Worm (Caenorhabditis elegans) whole organism, mixed stage, embryonic: Measurements from ENCODE around the gene B0554.7.

ENCODE experiments used
- blmp-1 ChIP-seq: fragments of 150-350 bp; optimal IDR thresholded peaks from 2 replicates; lab custom pipeline; 2014; ENCODE audit warnings: missing biosample characterization, missing genetic modification characterization
- ceh-39 ChIP-seq: fragments of 150-350 bp; optimal IDR thresholded peaks from 2 replicates; lab custom pipeline; 2014; ENCODE audit warnings: missing biosample characterization, missing genetic modification characterization
- ceh-43 ChIP-seq: fragments of 200-800 bp; sonication (Bioruptor generic); optimal IDR thresholded peaks from 2 replicates; lab custom pipeline; 2018; ENCODE audit warnings: mild to moderate bottlenecking, missing genetic modification characterization, moderate library complexity, missing compliant biosample characterization
- ceh-83 ChIP-seq: fragments of 200-800 bp; sonication (Bioruptor generic); optimal IDR thresholded peaks from 2 replicates; lab custom pipeline; 2018; ENCODE audit warnings: mild to moderate bottlenecking, missing genetic modification characterization, missing compliant biosample characterization
- ces-1 ChIP-seq: fragments of 150-350 bp; optimal IDR thresholded peaks from 2 replicates; lab custom pipeline; 2014; ENCODE audit warnings: missing biosample characterization, missing genetic modification reagents, missing genetic modification characterization
- cnd-1 ChIP-seq: fragments of 200-800 bp; sonication (Bioruptor generic); optimal IDR thresholded peaks from 2 replicates; lab custom pipeline; 2018; ENCODE audit warnings: mild to moderate bottlenecking, missing genetic modification characterization, missing compliant biosample characterization
- drap-1 ChIP-seq: fragments of 200-800 bp; sonication (Bioruptor generic); optimal IDR thresholded peaks from 3 replicates; lab custom pipeline; 2018; ENCODE audit warnings: mild to moderate bottlenecking, missing genetic modification characterization, missing compliant biosample characterization
- elt-1 ChIP-seq: sonication (generic microtip); optimal IDR thresholded peaks from 2 replicates; lab custom pipeline; 2017; ENCODE audit warnings: missing genetic modification characterization, mild to moderate bottlenecking, missing compliant biosample characterization, antibody characterized with exemption, moderate library complexity, borderline replicate concordance; ENCODE audit not compliant: insufficient read depth
- elt-3 ChIP-seq: fragments of 150-350 bp; optimal IDR thresholded peaks from 2 replicates; lab custom pipeline; 2014; ENCODE audit warnings: missing biosample characterization, missing genetic modification characterization
- flh-1 ChIP-seq: fragments of 200-800 bp; sonication (Bioruptor generic); optimal IDR thresholded peaks from 2 replicates; lab custom pipeline; 2018; ENCODE audit warnings: mild to moderate bottlenecking, missing genetic modification characterization, moderate library complexity, missing compliant biosample characterization
- ham-2 ChIP-seq: fragments of 200-800 bp; sonication (Bioruptor generic); optimal IDR thresholded peaks from 2 replicates; lab custom pipeline; 2018; ENCODE audit warnings: mild to moderate bottlenecking, missing genetic modification characterization, missing compliant biosample characterization
- hlh-1 ChIP-seq: fragments of 150-350 bp; optimal IDR thresholded peaks from 2 replicates; lab custom pipeline; 2014; ENCODE audit warnings: missing biosample characterization, missing genetic modification reagents, missing genetic modification characterization
- lin-13 ChIP-seq: fragments of 150-350 bp; optimal IDR thresholded peaks from 2 replicates; lab custom pipeline; 2014; ENCODE audit warnings: missing biosample characterization, missing genetic modification characterization
- lsy-2 ChIP-seq: fragments of 150-350 bp; optimal IDR thresholded peaks from 2 replicates; lab custom pipeline; 2014; ENCODE audit warnings: missing biosample characterization, missing genetic modification characterization
- mab-5 ChIP-seq: fragments of 150-350 bp; optimal IDR thresholded peaks from 2 replicates; lab custom pipeline; 2014; ENCODE audit warnings: missing biosample characterization, missing genetic modification characterization
- mep-1 ChIP-seq: fragments of 150-350 bp; optimal IDR thresholded peaks from 2 replicates; lab custom pipeline; 2017; ENCODE audit warnings: missing biosample characterization, missing genetic modification reagents, missing genetic modification characterization, inconsistent platforms
- mls-2 ChIP-seq: sonication (generic microtip); optimal IDR thresholded peaks from 2 replicates; lab custom pipeline; 2016; ENCODE audit warnings: mild to moderate bottlenecking, missing genetic modification characterization, moderate library complexity, missing compliant biosample characterization
- nhr-12 ChIP-seq: fragments of 150-350 bp; optimal IDR thresholded peaks from 2 replicates; lab custom pipeline; 2014; ENCODE audit warnings: missing biosample characterization, missing genetic modification characterization
- nhr-2 ChIP-seq: fragments of 150-350 bp; optimal IDR thresholded peaks from 2 replicates; lab custom pipeline; 2014; ENCODE audit warnings: missing biosample characterization, missing genetic modification characterization
- nhr-237 ChIP-seq: fragments of 150-350 bp; optimal IDR thresholded peaks from 2 replicates; lab custom pipeline; 2014; ENCODE audit warnings: missing biosample characterization, missing genetic modification characterization
- nhr-28 ChIP-seq: fragments of 150-350 bp; optimal IDR thresholded peaks from 2 replicates; lab custom pipeline; 2014; ENCODE audit warnings: missing biosample characterization, missing genetic modification characterization
- pha-4 ChIP-seq: fragments of 150-350 bp; optimal IDR thresholded peaks from 2 replicates; lab custom pipeline; 2018; ENCODE audit warnings: missing biosample characterization, missing genetic modification reagents, missing genetic modification characterization
- sem-2 ChIP-seq: fragments of 200-800 bp; sonication (Bioruptor generic); optimal IDR thresholded peaks from 2 replicates; lab custom pipeline; 2018; ENCODE audit warnings: mild to moderate bottlenecking, missing genetic modification characterization, missing compliant biosample characterization
- snpc-4 ChIP-seq: fragments of 150-350 bp; optimal IDR thresholded peaks from 2 replicates; lab custom pipeline; 2014; ENCODE audit warnings: missing biosample characterization, missing genetic modification characterization
- sptf-1 ChIP-seq: sonication (generic microtip); optimal IDR thresholded peaks from 2 replicates; lab custom pipeline; 2017; ENCODE audit warnings: mild to moderate bottlenecking, missing genetic modification characterization, moderate library complexity, missing compliant biosample characterization
- tbx-8 ChIP-seq: fragments of 200-800 bp; sonication (Bioruptor generic); optimal IDR thresholded peaks from 2 replicates; lab custom pipeline; 2018; ENCODE audit warnings: mild to moderate bottlenecking, missing genetic modification characterization, moderate library complexity, missing compliant biosample characterization
- unc-120 ChIP-seq: sonication (generic microtip); optimal IDR thresholded peaks from 2 replicates; lab custom pipeline; 2017; ENCODE audit warnings: missing genetic modification characterization, missing compliant biosample characterization; ENCODE audit not compliant: poor library complexity, severe bottlenecking
- zip-8 ChIP-seq: fragments of 150-350 bp; optimal IDR thresholded peaks from 2 replicates; lab custom pipeline; 2014; ENCODE audit warnings: missing biosample characterization, missing genetic modification characterization
- ztf-11 ChIP-seq: fragments of 150-350 bp; optimal IDR thresholded peaks from 2 replicates; lab custom pipeline; 2014; ENCODE audit warnings: missing biosample characterization, missing genetic modification characterization

Gene B0554.7

DNA sequence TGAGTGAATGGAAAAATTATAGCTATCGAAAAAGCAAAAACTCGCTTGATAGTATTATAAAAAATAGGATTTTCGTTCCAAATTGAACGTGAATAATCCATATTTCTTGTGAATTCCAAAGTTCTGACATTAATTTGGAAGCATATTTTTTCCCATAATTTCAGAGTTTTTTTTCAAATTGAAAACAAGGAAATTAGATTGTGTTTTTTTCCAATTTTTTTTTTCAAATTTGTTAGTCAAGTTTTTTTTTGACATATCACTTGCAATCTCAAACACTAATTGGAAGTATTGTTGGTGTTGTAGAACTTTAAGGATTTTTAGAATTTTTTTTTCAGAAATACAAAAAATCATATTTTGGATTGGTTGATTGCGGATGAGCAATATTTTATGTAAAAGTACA is 5.8 kb upstream of the B0554.7 start, which contains the start of gene srh-34:
TSS of gene srh-34 (minus strand) at position 101 of the 400 bp plus-strand sequence.
- TF ChIP-seq ceh-43 (GFP tag; lab: Kevin White, UChicago) (no peak), lin-13 (no peak), drap-1 (no peak), ceh-83 (GFP tag; lab: Kevin White, UChicago) (no peak), ces-1 (GFP tag; lab: Kevin White, UChicago) (no peak), nhr-28 (tag; lab: Kevin White, UChicago) (no peak), nhr-2 (tag; lab: Kevin White, UChicago) (no peak), hlh-1 (no peak), sem-2 (GFP tag; lab: Kevin White, UChicago) (no peak), nhr-237 (tag; lab: Kevin White, UChicago) (no peak)

DNA sequence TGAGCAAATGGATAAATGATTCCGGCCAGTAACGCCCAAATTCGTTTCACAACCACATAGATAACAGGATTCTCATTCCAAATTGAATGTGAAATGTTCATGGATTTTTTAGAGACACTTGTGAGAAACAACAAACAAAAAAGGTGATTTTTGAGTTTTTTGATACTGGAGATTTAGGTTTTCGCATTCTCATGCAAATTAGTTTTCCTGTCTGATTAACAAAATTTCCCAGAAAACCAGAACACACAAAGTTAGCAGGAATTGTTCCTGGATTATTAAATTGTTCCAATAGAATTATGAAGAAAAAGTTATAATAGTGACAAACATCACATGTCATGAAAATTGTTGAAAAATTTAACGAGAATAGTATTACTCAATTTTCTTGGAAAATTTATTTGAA is 2.4 kb upstream of the B0554.7 start, which contains the start of gene srh-33:
TSS of gene srh-33 (minus strand) at position 101 of the 400 bp plus-strand sequence.
- no peak for TF ChIP-seq elt-3 (tag; lab: Kevin White, UChicago)
- TF ChIP-seq nhr-28 (tag; lab: Kevin White, UChicago) = no peak
- TF ChIP-seq hlh-1 = no peak
- TF ChIP-seq flh-1 = no peak

DNA sequence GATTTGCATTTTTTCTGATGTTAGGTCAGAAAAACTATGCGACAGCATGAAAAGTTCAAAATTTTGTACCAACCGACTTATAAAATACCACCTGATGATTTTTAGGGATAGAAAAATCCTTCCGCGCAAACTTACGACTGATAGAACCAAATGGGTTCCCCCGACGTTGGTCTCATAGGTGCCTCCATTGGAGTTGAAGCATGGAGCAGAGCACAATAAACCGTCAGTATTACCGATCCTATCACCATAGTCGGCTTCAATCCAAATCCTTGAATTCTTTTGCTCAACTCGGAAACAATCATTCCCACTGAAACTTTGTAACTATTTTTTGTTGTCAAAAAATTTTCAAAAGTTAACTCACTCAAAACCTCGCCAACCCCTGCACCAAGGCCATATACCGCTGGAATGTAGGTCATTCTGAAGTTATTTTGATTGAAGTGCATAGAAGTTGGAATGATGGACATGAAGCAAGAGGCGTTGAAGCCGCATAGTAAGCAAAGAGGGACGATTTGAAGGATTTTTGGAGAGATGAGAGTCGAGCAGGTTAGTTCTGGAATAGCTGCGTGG is 1.6 kb downstream of the B0554.7 start:
- TF ChIP-seq mls-2 (no peak), tbx-8 (GFP tag; lab: Kevin White, UChicago) (no peak), ham-2 (GFP tag; lab: Kevin White, UChicago) (no peak), cnd-1 (tag; lab: Kevin White, UChicago) (no peak), snpc-4 (tag; lab: Kevin White, UChicago) (no peak), ceh-39 (tag; lab: Kevin White, UChicago) (no peak), ceh-43 (GFP tag; lab: Kevin White, UChicago) (no peak), ztf-11 (tag; lab: Kevin White, UChicago) (no peak), sptf-1 (no peak)

DNA sequence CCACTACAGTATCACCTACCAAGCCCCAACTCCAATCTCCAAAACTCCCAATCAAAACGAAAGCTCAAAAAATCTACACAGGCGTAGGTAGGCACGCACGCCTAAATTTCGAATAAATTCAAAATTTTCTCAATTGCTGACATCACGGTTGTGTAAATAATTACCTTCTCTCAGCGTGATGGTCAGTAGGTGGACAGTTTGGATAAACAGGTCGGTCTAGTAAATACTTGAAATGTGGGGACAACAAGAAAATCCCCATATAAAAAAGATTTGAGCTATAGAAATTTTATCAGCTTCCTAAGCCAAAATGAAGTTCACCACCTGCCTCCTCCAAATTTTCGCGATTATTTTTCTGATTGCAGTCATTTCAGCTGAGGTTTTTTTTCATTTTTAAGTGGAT is 2.7 kb downstream of the B0554.7 start, which contains the start of gene B0554.1:
TSS of gene B0554.1 (plus strand) at position 301 of the 400 bp plus-strand sequence.
- TF ChIP-seq blmp-1 (tag; lab: Kevin White, UChicago) = no peak
- TF ChIP-seq drap-1 = no peak
- TF ChIP-seq ceh-83 (GFP tag; lab: Kevin White, UChicago) = no peak
- TF ChIP-seq ces-1 (GFP tag; lab: Kevin White, UChicago) = no peak
- TF ChIP-seq unc-120 (tag; lab: Kevin White, UChicago) = no peak
- no peak for TF ChIP-seq sem-2 (GFP tag; lab: Kevin White, UChicago)
- TF ChIP-seq lin-13 = no peak
- TF ChIP-seq ztf-11 (tag; lab: Kevin White, UChicago) = no peak
- no peak for TF ChIP-seq ham-2 (GFP tag; lab: Kevin White, UChicago)
- no peak for TF ChIP-seq ceh-39 (tag; lab: Kevin White, UChicago)
- TF ChIP-seq lsy-2 (tag; lab: Kevin White, UChicago) = no peak
- TF ChIP-seq pha-4 (tag; lab: Kevin White, UChicago) = no peak
- TF ChIP-seq mab-5 (tag; lab: Kevin White, UChicago) = no peak
- TF ChIP-seq mep-1 = no peak
- no peak for TF ChIP-seq flh-1
- TF ChIP-seq tbx-8 (GFP tag; lab: Kevin White, UChicago) = no peak
- no peak for TF ChIP-seq snpc-4 (tag; lab: Kevin White, UChicago)
- no peak for TF ChIP-seq zip-8 (tag; lab: Kevin White, UChicago)

DNA sequence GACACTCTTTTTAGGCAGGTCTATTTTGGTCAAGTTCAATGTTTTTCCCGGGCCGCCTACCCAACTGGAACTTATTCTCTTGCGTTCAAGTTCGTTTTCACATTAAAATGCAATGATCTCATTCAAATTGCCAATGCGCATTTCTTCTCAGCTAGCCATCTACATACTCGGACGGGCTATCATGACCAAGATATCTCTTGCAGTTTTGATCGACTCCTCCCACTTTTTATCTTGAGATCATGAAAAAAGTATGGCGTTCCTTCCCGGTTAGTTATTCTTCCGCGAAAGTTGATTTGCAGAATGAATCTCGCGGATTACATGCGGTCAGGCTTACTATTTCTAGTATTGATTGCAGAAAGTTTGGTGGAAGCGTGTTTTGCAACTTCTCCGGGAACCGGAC is 6.9 kb downstream of the B0554.7 start, which contains the start of gene B0554.2:
TSS of gene B0554.2 (plus strand) at position 301 of the 400 bp plus-strand sequence.
- TF ChIP-seq blmp-1 (tag; lab: Kevin White, UChicago) (no peak), flh-1 (no peak), nhr-12 (tag; lab: Kevin White, UChicago) (no peak), elt-1 (no peak), mep-1 (no peak), nhr-2 (tag; lab: Kevin White, UChicago) (no peak), sptf-1 (no peak), ceh-83 (GFP tag; lab: Kevin White, UChicago) (no peak), lsy-2 (tag; lab: Kevin White, UChicago) (no peak), ceh-39 (tag; lab: Kevin White, UChicago) (no peak), snpc-4 (tag; lab: Kevin White, UChicago) (no peak)
